Fruit fly (Drosophila melanogaster) whole organism, pupa: ENCODE results near the gene CG7985.
A peak's percentile ranks its signal among the peaks of the same experiment; 100 is the strongest.

Experiments
- CG10348 ChIP-seq: fragments of 200-800 bp; sonication (Bioruptor generic); IDR thresholded peaks from 2 replicates; pipeline ENCODE4 v1.3.6; 2022; ENCODE audit warnings: missing biosample characterization, missing genetic modification characterization
- CG12605 ChIP-seq: fragments of 200-800 bp; sonication (Bioruptor generic); IDR thresholded peaks from 2 replicates; pipeline ENCODE4 v1.3.6; 2022; ENCODE audit warnings: missing biosample characterization, missing genetic modification characterization
- CG13204 ChIP-seq: fragments of 200-800 bp; sonication (Bioruptor generic); optimal IDR thresholded peaks from 2 replicates; lab custom pipeline; 2018; ENCODE audit warnings: missing biosample characterization, mild to moderate bottlenecking, missing genetic modification characterization, moderate library complexity
- CG14655 ChIP-seq: fragments of 200-800 bp; sonication (Bioruptor generic); optimal IDR thresholded peaks from 3 replicates; lab custom pipeline; 2017; ENCODE audit warnings: mild to moderate bottlenecking, missing biosample characterization, missing genetic modification reagents, missing genetic modification characterization
- CG15710 ChIP-seq: fragments of 200-800 bp; sonication (Bioruptor generic); optimal IDR thresholded peaks from 2 replicates; lab custom pipeline; 2018; ENCODE audit warnings: missing biosample characterization, mild to moderate bottlenecking, missing genetic modification characterization, moderate library complexity
- CG17806 ChIP-seq: fragments of 200-800 bp; sonication (Bioruptor generic); optimal IDR thresholded peaks from 2 replicates; lab custom pipeline; 2018; ENCODE audit warnings: missing biosample characterization, mild to moderate bottlenecking, missing genetic modification characterization, moderate library complexity
- CG32121 ChIP-seq: fragments of 200-800 bp; sonication (Bioruptor generic); IDR thresholded peaks from 2 replicates; pipeline ENCODE4 v1.3.6; 2022; ENCODE audit warnings: missing biosample characterization, missing genetic modification characterization
- CG34367 ChIP-seq: fragments of 200-800 bp; sonication (Bioruptor generic); optimal IDR thresholded peaks from 2 replicates; lab custom pipeline; 2018; ENCODE audit warnings: missing biosample characterization, mild to moderate bottlenecking, missing genetic modification characterization
- CG4496 ChIP-seq: fragments of 200-800 bp; sonication (Bioruptor generic); IDR thresholded peaks from 3 replicates; pipeline ENCODE4 v1.3.6; 2022; ENCODE audit warnings: missing biosample characterization, missing genetic modification characterization
- CG8159 ChIP-seq: fragments of 200-800 bp; sonication (Bioruptor generic); optimal IDR thresholded peaks from 3 replicates; lab custom pipeline; 2018; ENCODE audit warnings: missing biosample characterization, mild to moderate bottlenecking, missing genetic modification characterization, moderate library complexity
- CG8301 ChIP-seq: fragments of 200-800 bp; sonication (Bioruptor generic); optimal IDR thresholded peaks from 2 replicates; lab custom pipeline; 2018; ENCODE audit warnings: missing biosample characterization, mild to moderate bottlenecking, missing genetic modification characterization
- CG9948 ChIP-seq: fragments of 200-800 bp; sonication (Bioruptor generic); optimal IDR thresholded peaks from 2 replicates; lab custom pipeline; 2018; ENCODE audit warnings: missing biosample characterization, mild to moderate bottlenecking, missing genetic modification characterization, moderate library complexity
- D1 ChIP-seq: fragments of 200-800 bp; sonication (Bioruptor generic); optimal IDR thresholded peaks from 2 replicates; lab custom pipeline; 2018; ENCODE audit warnings: missing biosample characterization, mild to moderate bottlenecking, missing genetic modification characterization, moderate library complexity
- EcR ChIP-seq: fragments of 200-800 bp; sonication (Bioruptor generic); optimal IDR thresholded peaks from 3 replicates; lab custom pipeline; 2019; ENCODE audit warnings: missing biosample characterization, missing genetic modification characterization, mild to moderate bottlenecking, moderate library complexity, missing genetic modification reagents
- Ets98B ChIP-seq: fragments of 200-800 bp; sonication (Bioruptor generic); IDR thresholded peaks from 2 replicates; pipeline ENCODE4 v1.3.6; 2022; ENCODE audit warnings: missing biosample characterization, missing genetic modification characterization
- Pif1A ChIP-seq: fragments of 200-800 bp; sonication (Bioruptor generic); optimal IDR thresholded peaks from 3 replicates; lab custom pipeline; 2016; ENCODE audit warnings: missing biosample characterization, missing genetic modification characterization
- Pif1B ChIP-seq: fragments of 200-800 bp; sonication (Bioruptor generic); optimal IDR thresholded peaks from 3 replicates; lab custom pipeline; 2016; ENCODE audit warnings: missing biosample characterization, missing genetic modification characterization
- Snoo ChIP-seq: fragments of 200-800 bp; sonication (Bioruptor generic); optimal IDR thresholded peaks from 3 replicates; lab custom pipeline; 2017; ENCODE audit warnings: missing biosample characterization, mild to moderate bottlenecking, missing genetic modification characterization, inconsistent platforms
- fd96Ca ChIP-seq: fragments of 200-800 bp; sonication (Bioruptor generic); IDR thresholded peaks from 3 replicates; pipeline ENCODE4 v1.3.6; 2022; ENCODE audit warnings: missing biosample characterization, missing genetic modification characterization
- gl ChIP-seq: fragments of 200-800 bp; sonication (Bioruptor generic); optimal IDR thresholded peaks from 2 replicates; lab custom pipeline; 2018; ENCODE audit warnings: missing biosample characterization, mild to moderate bottlenecking, missing genetic modification characterization
- rn ChIP-seq: fragments of 200-800 bp; sonication (Bioruptor generic); IDR thresholded peaks from 2 replicates; pipeline ENCODE4 v1.3.6; 2022; ENCODE audit warnings: missing biosample characterization, missing genetic modification characterization

CG7985 gene

dm6 chr3R:18199177-18199884 lies at the start of gene CG7985, which contains the start of gene Ssdp:
CG7985 (plus strand) TSS chr3R:18199857.
Ssdp (minus strand) TSS chr3R:18199595.
- no peak for TF ChIP-seq rn
- TF ChIP-seq CG17806 (tag; lab: Kevin White, UChicago): no peak
- TF ChIP-seq CG34367 (tag; lab: Kevin White, UChicago): no peak
- TF ChIP-seq fd96Ca (GFP tag; lab: Robert Waterston, UW): no peak
- no peak for TF ChIP-seq CG12605 (GFP tag; lab: Robert Waterston, UW)
- no peak for TF ChIP-seq CG14655 (GFP tag; lab: Kevin White, UChicago)
- no peak for TF ChIP-seq D1 (tag; lab: Kevin White, UChicago)
- TF ChIP-seq gl (tag; lab: Kevin White, UChicago): no peak
- no peak for TF ChIP-seq CG10348
- TF ChIP-seq Pif1A: no peak
- no peak for TF ChIP-seq CG4496
- no peak for TF ChIP-seq Pif1B (GFP tag; lab: Kevin White, UChicago)
- no peak for TF ChIP-seq CG13204 (GFP tag; lab: Kevin White, UChicago)
- TF ChIP-seq CG8301: no peak
- TF ChIP-seq CG9948 (tag; lab: Kevin White, UChicago): no peak
- no peak for TF ChIP-seq CG32121 (GFP tag; lab: Robert Waterston, UW)
- no peak for TF ChIP-seq CG8159 (tag; lab: Kevin White, UChicago)
- TF ChIP-seq Ets98B (GFP tag; lab: Robert Waterston, UW): no peak
- TF ChIP-seq EcR (GFP tag; lab: Kevin White, UChicago): no peak
- TF ChIP-seq Snoo (tag; lab: Kevin White, UChicago): no peak
- TF ChIP-seq, all 21 proteins: peak for 0

dm6 chr3R:18151820-18152219 lies 47.8 kb upstream of the CG7985 start, which contains the start of gene CG14316:
CG14316 (plus strand) TSS chr3R:18152120.
- TF ChIP-seq EcR (GFP tag; lab: Kevin White, UChicago) (no peak), Ets98B (GFP tag; lab: Robert Waterston, UW) (no peak), CG17806 (tag; lab: Kevin White, UChicago) (no peak), CG10348 (no peak), Pif1A (no peak)

dm6 chr3R:18153698-18154097 lies 46.0 kb upstream of the CG7985 start:
- TF ChIP-seq CG4496 (0 out of 3 replicates have a peak, but pooled peaks have one; percentile 33), CG8159 (tag; lab: Kevin White, UChicago) (no peak)

dm6 chr3R:18156608-18157007 lies 43.0 kb upstream of the CG7985 start:
- TF ChIP-seq D1 (tag; lab: Kevin White, UChicago) (no peak), CG10348 (no peak), Pif1B (GFP tag; lab: Kevin White, UChicago) (no peak), gl (tag; lab: Kevin White, UChicago) (no peak), EcR (GFP tag; lab: Kevin White, UChicago) (no peak), rn (no peak), CG12605 (GFP tag; lab: Robert Waterston, UW) (no peak), CG14655 (GFP tag; lab: Kevin White, UChicago) (no peak), Pif1A (no peak), CG32121 (GFP tag; lab: Robert Waterston, UW) (no peak), CG4496 (no peak)

dm6 chr3R:18157459-18157858 lies 42.2 kb upstream of the CG7985 start:
- TF ChIP-seq CG34367 (tag; lab: Kevin White, UChicago) (no peak), CG8159 (tag; lab: Kevin White, UChicago) (peak; percentile 47), rn (no peak), fd96Ca (GFP tag; lab: Robert Waterston, UW) (no peak), CG8301 (peak; percentile 12), CG4496 (no peak), CG17806 (tag; lab: Kevin White, UChicago) (no peak), CG10348 (no peak), Ets98B (GFP tag; lab: Robert Waterston, UW) (no peak), D1 (tag; lab: Kevin White, UChicago) (no peak), CG9948 (tag; lab: Kevin White, UChicago) (peak; percentile 23), CG15710 (peak; percentile 22), CG14655 (GFP tag; lab: Kevin White, UChicago) (no peak), gl (tag; lab: Kevin White, UChicago) (no peak), Pif1B (GFP tag; lab: Kevin White, UChicago) (peak; percentile 38), EcR (GFP tag; lab: Kevin White, UChicago) (peak; percentile 40), CG12605 (GFP tag; lab: Robert Waterston, UW) (no peak), CG32121 (GFP tag; lab: Robert Waterston, UW) (no peak), Snoo (tag; lab: Kevin White, UChicago) (peak; percentile 52), Pif1A (peak; percentile 25), CG13204 (GFP tag; lab: Kevin White, UChicago) (no peak)

- TF ChIP-seq rn (no peak), CG13204 (GFP tag; lab: Kevin White, UChicago) (no peak), Pif1A (no peak), CG14655 (GFP tag; lab: Kevin White, UChicago) (no peak)
- TF ChIP-seq, all 21 proteins: peak for 0
These were observed 41.3 kb upstream of the CG7985 start, which contains the start of gene CG14315 for dm6 chr3R:18158401-18158800. CG14315 (plus strand) TSS chr3R:18158701.
